Worm (Caenorhabditis elegans): ENCODE results near the gene R151.8.
A peak's percentile ranks its signal among the peaks of the same experiment; 100 is the strongest.

Gene R151.8

ce11 chrIII:7229687-7230086, at the start of gene R151.8:
Gene R151.8, minus strand, starts transcription at chrIII:7229787.
- no peak for TF ChIP-seq mep-1 (tag; optimal IDR thresholded peaks at IDR 0.05)

ce11 chrIII:7278491-7278890, 48.9 kb upstream of the R151.8 start:
- no peak for TF ChIP-seq nhr-6 (tag; optimal IDR thresholded peaks at IDR 0.05)
- peak; percentile 33; the same call in 1 of the 2 replicates for TF ChIP-seq ZK337.2 (GFP tag; IDR thresholded peaks at IDR 0.05)
- 0 out of 2 replicates have a peak, but pooled peaks have one; percentile 31 for TF ChIP-seq ceh-20 (GFP tag; IDR thresholded peaks at IDR 0.05)
- no peak for TF ChIP-seq lin-29 (GFP tag; IDR thresholded peaks at IDR 0.05)
- TF ChIP-seq mdt-29 (GFP tag; IDR thresholded peaks at IDR 0.05), result no peak
- TF ChIP-seq R02D3.7 (tag; optimal IDR thresholded peaks at IDR 0.05), result no peak
- TF ChIP-seq saeg-2 (GFP tag; IDR thresholded peaks at IDR 0.05), result no peak
- TF ChIP-seq ces-1 (GFP tag; optimal IDR thresholded peaks at IDR 0.05), result no peak
- peak; percentile 70 for TF ChIP-seq php-3 (GFP tag; IDR thresholded peaks at IDR 0.05)
- TF ChIP-seq mdl-1 (tag; optimal IDR thresholded peaks at IDR 0.05), result peak in 1 of 2 experiments; percentile 25
- no peak for TF ChIP-seq unc-62 (GFP tag; optimal IDR thresholded peaks at IDR 0.05 in 1 of 2)
- no peak for TF ChIP-seq unc-62 (tag; optimal IDR thresholded peaks at IDR 0.05)
- TF ChIP-seq zip-11 (GFP tag; IDR thresholded peaks at IDR 0.05), result no peak
- peak; percentile 90 for TF ChIP-seq nhr-77 (tag; optimal IDR thresholded peaks at IDR 0.05)
- peak; percentile 20 for TF ChIP-seq spr-1 (tag; optimal IDR thresholded peaks at IDR 0.05)
- no peak for TF ChIP-seq zag-1 (tag; optimal IDR thresholded peaks at IDR 0.05)
- TF ChIP-seq ZK546.5 (tag; optimal IDR thresholded peaks at IDR 0.05), result no peak
- TF ChIP-seq snpc-4 (tag; optimal IDR thresholded peaks at IDR 0.05), result peak; percentile 96
- TF ChIP-seq nhr-11 (tag; optimal IDR thresholded peaks at IDR 0.05), result peak; percentile 72
- no peak for TF ChIP-seq nhr-10 (tag; optimal IDR thresholded peaks at IDR 0.05)
- TF ChIP-seq lin-13 (GFP tag; optimal IDR thresholded peaks at IDR 0.05), result peak; percentile 56
- no peak for TF ChIP-seq egl-27 (tag; optimal IDR thresholded peaks at IDR 0.05)
- 0 out of 2 replicates have a peak, but pooled peaks have one; percentile 30 for TF ChIP-seq snpc-1.2 (GFP tag; IDR thresholded peaks at IDR 0.05)
- TF ChIP-seq ctbp-1 (GFP tag; IDR thresholded peaks at IDR 0.05), result no peak
- TF ChIP-seq ceh-62 (tag; optimal IDR thresholded peaks at IDR 0.05), result no peak
- TF ChIP-seq ztf-11 (tag; optimal IDR thresholded peaks at IDR 0.05), result no peak
- TF ChIP-seq T26A8.4 (GFP tag; IDR thresholded peaks at IDR 0.05), result peak; percentile 87
- peak in 1 of 2 experiments; percentile 61 for TF ChIP-seq hif-1 (tag; optimal IDR thresholded peaks at IDR 0.05)
- no peak for TF ChIP-seq lin-15B (tag; optimal IDR thresholded peaks at IDR 0.05)
- peak; percentile 84 for TF ChIP-seq lin-1 (GFP tag; IDR thresholded peaks at IDR 0.05)
- TF ChIP-seq jun-1 (tag; optimal IDR thresholded peaks at IDR 0.05), result peak; percentile 60
- TF ChIP-seq pha-4 (GFP tag; IDR thresholded peaks at IDR 0.05), result no peak
- TF ChIP-seq pha-4 (tag; optimal IDR thresholded peaks at IDR 0.05), result no peak
- TF ChIP-seq F49E8.2 (tag; optimal IDR thresholded peaks at IDR 0.05; ENCODE audit: borderline replicate concordance), result no peak
- TF ChIP-seq dve-1 (tag; optimal IDR thresholded peaks at IDR 0.05; ENCODE audit: insufficient read depth), result peak; percentile 96
- TF ChIP-seq nhr-76 (tag; optimal IDR thresholded peaks at IDR 0.05), result no peak
- peak; percentile 80 for TF ChIP-seq dmd-6 (GFP tag; IDR thresholded peaks at IDR 0.05)
- no peak for TF ChIP-seq nhr-111 (GFP tag; optimal IDR thresholded peaks at IDR 0.05)
- TF ChIP-seq zfp-3 (GFP tag; conservative IDR thresholded peaks at IDR 0.05), result peak; percentile 57; the same call in 1 of the 2 replicates
- TF ChIP-seq mxl-3 (GFP tag; optimal IDR thresholded peaks at IDR 0.05), result peak; percentile 16
- TF ChIP-seq unc-130 (GFP tag; optimal IDR thresholded peaks at IDR 0.05), result no peak
- TF ChIP-seq Y105C5A.15 (GFP tag; IDR thresholded peaks at IDR 0.05), result no peak
- TF ChIP-seq arid-1 (GFP tag; conservative IDR thresholded peaks at IDR 0.05), result no peak
- peak; percentile 38 for TF ChIP-seq F37D6.2 (tag; optimal IDR thresholded peaks at IDR 0.05)
- peak; percentile 26 for TF ChIP-seq pqm-1 (tag; optimal IDR thresholded peaks at IDR 0.05)
- no peak for TF ChIP-seq cey-2 (tag; optimal IDR thresholded peaks at IDR 0.05; ENCODE audit: borderline replicate concordance, insufficient read depth)
- no peak for TF ChIP-seq lin-39 (tag; optimal IDR thresholded peaks at IDR 0.05)
- no peak for TF ChIP-seq ceh-44 (GFP tag; IDR thresholded peaks at IDR 0.05)
- peak; percentile 74 for TF ChIP-seq sdz-12 (GFP tag; optimal IDR thresholded peaks at IDR 0.05)

All from whole organism, L4 larva.